Worm (Caenorhabditis elegans) whole organism, L1 larva: ENCODE results near the gene F01D5.6.
A peak's percentile ranks its signal among the peaks of the same experiment; 100 is the strongest.

Source experiments
- C04F5.9 ChIP-seq: sonication (generic microtip); optimal IDR thresholded peaks from 2 replicates; lab custom pipeline; 2016; ENCODE audit warnings: missing genetic modification characterization, missing compliant biosample characterization
- C16A3.4 ChIP-seq: fragments of 150-350 bp; optimal IDR thresholded peaks from 2 replicates; lab custom pipeline; 2014; ENCODE audit warnings: missing biosample characterization, missing genetic modification characterization
- C34B4.2 ChIP-seq: sonication (generic microtip); optimal IDR thresholded peaks from 2 replicates; lab custom pipeline; 2017; ENCODE audit warnings: mild to moderate bottlenecking, missing genetic modification characterization, missing compliant biosample characterization
- F16B12.6 ChIP-seq: fragments of 150-350 bp; optimal IDR thresholded peaks from 2 replicates; lab custom pipeline; 2014; ENCODE audit warnings: missing biosample characterization, missing genetic modification characterization
- Y116A8C.19 ChIP-seq: sonication (generic microtip); optimal IDR thresholded peaks from 2 replicates; lab custom pipeline; 2016; ENCODE audit warnings: missing compliant biosample characterization, missing genetic modification characterization, borderline replicate concordance
- alr-1 ChIP-seq: fragments of 200-800 bp; sonication (Bioruptor generic); optimal IDR thresholded peaks from 2 replicates; lab custom pipeline; 2018; ENCODE audit warnings: borderline replicate concordance, mild to moderate bottlenecking, missing genetic modification characterization, missing compliant biosample characterization
- aly-2 ChIP-seq: fragments of 150-350 bp; optimal IDR thresholded peaks from 2 replicates; lab custom pipeline; 2014; ENCODE audit warnings: missing biosample characterization, missing genetic modification characterization
- ama-1 ChIP-seq: fragments of 150-350 bp; optimal IDR thresholded peaks from 2 replicates; lab custom pipeline; 2014
- blmp-1 ChIP-seq: fragments of 150-350 bp; optimal IDR thresholded peaks from 2 replicates; lab custom pipeline; 2014; ENCODE audit warnings: missing biosample characterization, missing genetic modification characterization
- ceh-63 ChIP-seq: fragments of 200-800 bp; sonication (Bioruptor generic); optimal IDR thresholded peaks from 2 replicates; lab custom pipeline; 2018; ENCODE audit warnings: mild to moderate bottlenecking, missing genetic modification characterization, missing compliant biosample characterization
- ceh-88 ChIP-seq: fragments of 200-800 bp; sonication (Bioruptor generic); IDR thresholded peaks from 2 replicates; pipeline ENCODE4 v1.3.6; 2022; ENCODE audit warnings: missing genetic modification characterization, missing compliant biosample characterization
- ceh-90 ChIP-seq: sonication (generic microtip); optimal IDR thresholded peaks from 2 replicates; lab custom pipeline; 2016; ENCODE audit warnings: missing genetic modification characterization, missing compliant biosample characterization
- ces-1 ChIP-seq: fragments of 150-350 bp; optimal IDR thresholded peaks from 2 replicates; lab custom pipeline; 2014; ENCODE audit warnings: missing biosample characterization, missing genetic modification reagents, missing genetic modification characterization
- dsc-1 ChIP-seq: sonication (generic microtip); optimal IDR thresholded peaks from 2 replicates; lab custom pipeline; 2016; ENCODE audit warnings: mild to moderate bottlenecking, missing genetic modification characterization, missing compliant biosample characterization
- efl-1 ChIP-seq, 4 experiments: fragments of 150-350 bp; optimal IDR thresholded peaks in 3 of 4; peaks in 1 of 4; 1 replicate in 1 of 4; 2 replicates in 3 of 4; lab custom pipeline; 2014; ENCODE audit warnings: missing biosample characterization in 2 of 4, missing genetic modification characterization in 2 of 4, missing genetic modification reagents in 2 of 4
- elt-2 ChIP-seq: sonication (generic microtip); optimal IDR thresholded peaks from 2 replicates; lab custom pipeline; 2016; ENCODE audit warnings: missing genetic modification characterization, mild to moderate bottlenecking, inconsistent platforms, missing compliant biosample characterization, missing genetic modification reagents
- elt-3 ChIP-seq, 6 experiments: fragments of 150-350 bp in 1 of 6; sonication (generic microtip); optimal IDR thresholded peaks; 2 replicates each; lab custom pipeline; 2017 to 2018; ENCODE audit warnings: missing biosample characterization in 6 of 6, missing genetic modification characterization in 6 of 6, inconsistent platforms in 1 of 6
- fkh-10 ChIP-seq: sonication (generic microtip); optimal IDR thresholded peaks from 2 replicates; lab custom pipeline; 2017; ENCODE audit warnings: missing biosample characterization, missing genetic modification reagents, missing genetic modification characterization
- fkh-8 ChIP-seq: sonication (generic microtip); optimal IDR thresholded peaks from 2 replicates; lab custom pipeline; 2016; ENCODE audit warnings: mild to moderate bottlenecking, missing genetic modification characterization, missing compliant biosample characterization
- grh-1 ChIP-seq: fragments of 200-800 bp; sonication (Bioruptor generic); IDR thresholded peaks from 2 replicates; pipeline ENCODE4 v1.3.6; 2022; ENCODE audit warnings: missing genetic modification reagents, missing genetic modification characterization, missing compliant biosample characterization
- hlh-17 ChIP-seq: fragments of 200-800 bp; sonication (Bioruptor generic); optimal IDR thresholded peaks from 2 replicates; lab custom pipeline; 2018; ENCODE audit warnings: missing genetic modification characterization, mild to moderate bottlenecking, missing compliant biosample characterization, moderate library complexity, borderline replicate concordance
- hpl-2 ChIP-seq: fragments of 150-350 bp; optimal IDR thresholded peaks from 2 replicates; lab custom pipeline; 2014; ENCODE audit warnings: missing biosample characterization, missing genetic modification reagents, missing genetic modification characterization
- irx-1 ChIP-seq: sonication (generic microtip); optimal IDR thresholded peaks from 2 replicates; lab custom pipeline; 2016; ENCODE audit warnings: missing genetic modification characterization, missing compliant biosample characterization
- isw-1 ChIP-seq: fragments of 200-800 bp; sonication (Bioruptor generic); IDR thresholded peaks from 2 replicates; pipeline ENCODE4 v1.3.6; 2022; ENCODE audit warnings: missing genetic modification characterization, missing compliant biosample characterization
- lin-15B ChIP-seq: fragments of 150-350 bp; sonication (generic microtip); optimal IDR thresholded peaks from 3 replicates; lab custom pipeline; 2014; ENCODE audit warnings: missing biosample characterization, missing genetic modification characterization
- lin-35 ChIP-seq, 2 experiments: fragments of 150-350 bp; optimal IDR thresholded peaks; 2 replicates each; lab custom pipeline; 2014; ENCODE audit warnings: missing biosample characterization in 2 of 2, missing genetic modification characterization in 2 of 2, missing genetic modification reagents in 2 of 2
- lin-39 ChIP-seq: fragments of 150-350 bp; optimal IDR thresholded peaks from 2 replicates; lab custom pipeline; 2014; ENCODE audit warnings: missing biosample characterization, missing genetic modification reagents, missing genetic modification characterization
- mab-9 ChIP-seq: fragments of 200-800 bp; sonication (Bioruptor generic); IDR thresholded peaks from 2 replicates; pipeline ENCODE4 v1.3.6; 2022; ENCODE audit warnings: missing genetic modification reagents, missing genetic modification characterization, missing compliant biosample characterization
- mdl-1 ChIP-seq, 2 experiments: fragments of 150-350 bp; optimal IDR thresholded peaks; 2 replicates each; lab custom pipeline; 2014 to 2017; ENCODE audit warnings: missing biosample characterization in 2 of 2, missing genetic modification characterization in 2 of 2, inconsistent platforms in 1 of 2
- mef-2 ChIP-seq: fragments of 150-350 bp; optimal IDR thresholded peaks from 2 replicates; lab custom pipeline; 2014; ENCODE audit warnings: missing biosample characterization, missing genetic modification characterization
- mep-1 ChIP-seq: fragments of 150-350 bp; optimal IDR thresholded peaks from 2 replicates; lab custom pipeline; 2014; ENCODE audit warnings: missing biosample characterization, missing genetic modification characterization
- nhr-12 ChIP-seq: sonication (generic microtip); optimal IDR thresholded peaks from 2 replicates; lab custom pipeline; 2017; ENCODE audit warnings: missing biosample characterization, missing genetic modification characterization
- nhr-19 ChIP-seq: fragments of 200-800 bp; sonication (Bioruptor generic); conservative IDR thresholded peaks from 2 replicates; pipeline ENCODE4 v1.3.6; 2022; ENCODE audit warnings: missing genetic modification characterization, missing compliant biosample characterization
- nhr-20 ChIP-seq: sonication (generic microtip); optimal IDR thresholded peaks from 2 replicates; lab custom pipeline; 2016; ENCODE audit warnings: mild to moderate bottlenecking, missing genetic modification characterization, missing compliant biosample characterization
- nhr-237 ChIP-seq: fragments of 150-350 bp; optimal IDR thresholded peaks from 2 replicates; lab custom pipeline; 2014; ENCODE audit warnings: missing biosample characterization, missing genetic modification characterization
- nhr-47 ChIP-seq: sonication (generic microtip); optimal IDR thresholded peaks from 2 replicates; lab custom pipeline; 2016; ENCODE audit warnings: mild to moderate bottlenecking, missing genetic modification characterization, moderate library complexity, missing compliant biosample characterization
- nhr-71 ChIP-seq: sonication (generic microtip); optimal IDR thresholded peaks from 2 replicates; lab custom pipeline; 2016; ENCODE audit warnings: mild to moderate bottlenecking, missing genetic modification characterization, moderate library complexity, missing compliant biosample characterization
- nhr-76 ChIP-seq: sonication (generic microtip); optimal IDR thresholded peaks from 2 replicates; lab custom pipeline; 2017; ENCODE audit warnings: missing biosample characterization, missing genetic modification characterization
- nhr-77 ChIP-seq: fragments of 150-350 bp; optimal IDR thresholded peaks from 2 replicates; lab custom pipeline; 2014; ENCODE audit warnings: missing biosample characterization, missing genetic modification characterization
- nhr-84 ChIP-seq: sonication (generic microtip); optimal IDR thresholded peaks from 2 replicates; lab custom pipeline; 2017; ENCODE audit warnings: missing biosample characterization, missing genetic modification characterization
- nhr-85 ChIP-seq: sonication (generic microtip); peaks from one replicate; lab custom pipeline; 2016; ENCODE audit warnings: missing genetic modification characterization, inconsistent platforms, missing compliant biosample characterization
- sptf-1 ChIP-seq: fragments of 150-350 bp; optimal IDR thresholded peaks from 2 replicates; lab custom pipeline; 2014; ENCODE audit warnings: missing biosample characterization, missing genetic modification characterization
- sup-37 ChIP-seq: fragments of 200-800 bp; sonication (Bioruptor generic); optimal IDR thresholded peaks from 2 replicates; lab custom pipeline; 2018; ENCODE audit warnings: mild to moderate bottlenecking, missing genetic modification characterization, missing compliant biosample characterization
- tlp-1 ChIP-seq: fragments of 150-350 bp; optimal IDR thresholded peaks from 2 replicates; lab custom pipeline; 2014; ENCODE audit warnings: missing biosample characterization, missing genetic modification characterization
- unc-130 ChIP-seq: fragments of 150-350 bp; optimal IDR thresholded peaks from 2 replicates; lab custom pipeline; 2017; ENCODE audit warnings: missing biosample characterization, missing genetic modification characterization, inconsistent platforms
- unc-62 ChIP-seq: fragments of 150-350 bp; optimal IDR thresholded peaks from 2 replicates; lab custom pipeline; 2014; ENCODE audit warnings: missing biosample characterization, missing genetic modification reagents, missing genetic modification characterization
- unc-86 ChIP-seq: sonication (generic microtip); optimal IDR thresholded peaks from 2 replicates; lab custom pipeline; 2016; ENCODE audit warnings: missing genetic modification characterization, missing compliant biosample characterization
- unc-98 ChIP-seq: fragments of 200-800 bp; sonication (Bioruptor generic); IDR thresholded peaks from 2 replicates; pipeline ENCODE4 v1.3.6; 2022; ENCODE audit warnings: missing genetic modification characterization, missing compliant biosample characterization
- vab-15 ChIP-seq: sonication (generic microtip); optimal IDR thresholded peaks from 2 replicates; lab custom pipeline; 2017; ENCODE audit warnings: missing genotype, mild to moderate bottlenecking, missing genetic modification characterization, missing compliant biosample characterization
- xbp-1 ChIP-seq: sonication (generic microtip); optimal IDR thresholded peaks from 2 replicates; lab custom pipeline; 2016; ENCODE audit warnings: missing genetic modification characterization, missing compliant biosample characterization
- zag-1 ChIP-seq: fragments of 150-350 bp; optimal IDR thresholded peaks from 2 replicates; lab custom pipeline; 2014; ENCODE audit warnings: missing biosample characterization, missing genetic modification characterization
- zip-4 ChIP-seq: fragments of 200-800 bp; sonication (Bioruptor generic); optimal IDR thresholded peaks from 2 replicates; lab custom pipeline; 2018; ENCODE audit warnings: mild to moderate bottlenecking, missing genetic modification characterization, moderate library complexity, missing compliant biosample characterization
- ztf-11 ChIP-seq, 2 experiments: sonication (generic microtip); optimal IDR thresholded peaks; 2 replicates each; lab custom pipeline; 2016 to 2017; ENCODE audit warnings: missing genetic modification characterization in 2 of 2, missing biosample characterization in 1 of 2, missing compliant biosample characterization in 1 of 2
- ztf-4 ChIP-seq: fragments of 150-350 bp; optimal IDR thresholded peaks from 2 replicates; lab custom pipeline; 2014; ENCODE audit warnings: missing biosample characterization, missing genetic modification characterization

Gene F01D5.6

ce11 chrII:14050506-14050905 lies 44.2 kb downstream of the F01D5.6 start:
- TF ChIP-seq blmp-1, result peak; percentile 77
- peak; percentile 64 for TF ChIP-seq nhr-47
- TF ChIP-seq unc-62 (GFP tag; lab: Kevin White, UChicago), result no peak
- TF ChIP-seq isw-1, result no peak
- TF ChIP-seq C16A3.4 (tag; lab: Kevin White, UChicago), result peak; percentile 32
- no peak for TF ChIP-seq alr-1 (tag; lab: Kevin White, UChicago)
- TF ChIP-seq tlp-1 (tag; lab: Kevin White, UChicago), result no peak
- TF ChIP-seq nhr-84, result no peak
- peak; percentile 97 for TF ChIP-seq nhr-85 (tag; lab: Kevin White, UChicago)
- no peak for TF ChIP-seq sptf-1
- TF ChIP-seq grh-1 (GFP tag; lab: Robert Waterston, UW), result peak; percentile 41; the same call in 1 of the 2 replicates
- TF ChIP-seq nhr-237 (tag; lab: Kevin White, UChicago), result peak; percentile 33
- peak in 1 of 2 experiments; percentile 4 for TF ChIP-seq ztf-11 (tag; optimal IDR thresholded peaks at IDR 0.05; lab: Kevin White, UChicago)
- peak; percentile 11 for TF ChIP-seq F16B12.6 (tag; lab: Kevin White, UChicago)
- TF ChIP-seq hpl-2 (GFP tag; lab: Kevin White, UChicago), result no peak
- no peak for TF ChIP-seq ztf-4
- TF ChIP-seq nhr-20 (tag; lab: Kevin White, UChicago), result peak; percentile 91
- no peak for TF ChIP-seq dsc-1 (tag; lab: Kevin White, UChicago)
- TF ChIP-seq lin-15B (tag; lab: Kevin White, UChicago), result peak; percentile 0
- TF ChIP-seq xbp-1 (tag; lab: Kevin White, UChicago), result peak; percentile 41
- no peak for TF ChIP-seq zip-4
- peak; percentile 24 for TF ChIP-seq fkh-8
- no peak for TF ChIP-seq unc-98
- TF ChIP-seq nhr-12 (tag; lab: Kevin White, UChicago), result no peak
- no peak for TF ChIP-seq hlh-17 (GFP tag; lab: Kevin White, UChicago)
- no peak for TF ChIP-seq vab-15
- TF ChIP-seq lin-39 (tag; lab: Kevin White, UChicago), result no peak
- no peak for TF ChIP-seq mef-2 (tag; lab: Kevin White, UChicago)
- TF ChIP-seq lin-35 (GFP tag; optimal IDR thresholded peaks at IDR 0.05; lab: Kevin White, UChicago), result peak; percentile 43 to 79
- no peak for TF ChIP-seq elt-2 (tag; lab: Kevin White, UChicago)
- peak in 1 of 2 experiments; percentile 82 for TF ChIP-seq mdl-1 (tag; optimal IDR thresholded peaks at IDR 0.05; lab: Kevin White, UChicago)
- no peak for TF ChIP-seq ceh-63
- no peak for TF ChIP-seq fkh-10 (GFP tag; lab: Kevin White, UChicago)
- peak; percentile 91 for TF ChIP-seq nhr-77
- no peak for TF ChIP-seq mab-9
- TF ChIP-seq ceh-90 (tag; lab: Kevin White, UChicago), result no peak
- TF ChIP-seq sup-37, result no peak
- peak; percentile 55 to 62 for TF ChIP-seq efl-1 (optimal IDR thresholded peaks at IDR 0.05; lab: Kevin White, UChicago)
- TF ChIP-seq efl-1 (GFP tag; optimal IDR thresholded peaks at IDR 0.05 in 1 of 2; lab: Kevin White, UChicago), result peak; percentile 59 to 96
- TF ChIP-seq unc-130 (tag; lab: Kevin White, UChicago), result peak; percentile 48
- TF ChIP-seq zag-1, result no peak
- TF ChIP-seq aly-2 (tag; lab: Kevin White, UChicago), result no peak
- TF ChIP-seq mep-1 (tag; lab: Kevin White, UChicago), result peak; percentile 80
- TF ChIP-seq nhr-76 (tag; lab: Kevin White, UChicago), result no peak
- TF ChIP-seq ces-1 (GFP tag; lab: Kevin White, UChicago), result no peak
- TF ChIP-seq Y116A8C.19, result no peak
- TF ChIP-seq elt-3 (tag; optimal IDR thresholded peaks at IDR 0.05; lab: Kevin White, UChicago), result peak in 4 of 6 experiments; percentile 3 to 65 (median 62)
- peak; percentile 89 for TF ChIP-seq nhr-71
- no peak for TF ChIP-seq C04F5.9
- no peak for TF ChIP-seq ama-1 (lab: Kevin White, UChicago)
- TF ChIP-seq unc-86 (tag; lab: Kevin White, UChicago), result no peak
- TF ChIP-seq C34B4.2 (tag; lab: Kevin White, UChicago), result no peak
- TF ChIP-seq irx-1 (tag; lab: Kevin White, UChicago), result peak; percentile 44
- no peak for TF ChIP-seq ceh-88 (GFP tag; lab: Robert Waterston, UW)
- peak; percentile 80 for TF ChIP-seq nhr-19 (GFP tag; lab: Robert Waterston, UW)
